Worm (Caenorhabditis elegans) whole organism, L2 larva: ENCODE results near the gene aldo-2.

Experiments used
- C34F6.9 ChIP-seq: fragments of 150-350 bp; optimal IDR thresholded peaks from 2 replicates; lab custom pipeline; 2014; ENCODE audit warnings: missing biosample characterization, missing genetic modification characterization
- F13H6.1 ChIP-seq: sonication (generic microtip); optimal IDR thresholded peaks from 2 replicates; lab custom pipeline; 2016; ENCODE audit warnings: missing genetic modification characterization, missing compliant biosample characterization
- R02D3.7 ChIP-seq: fragments of 150-350 bp; optimal IDR thresholded peaks from 2 replicates; lab custom pipeline; 2014; ENCODE audit warnings: missing biosample characterization, missing genetic modification characterization
- Y55F3AM.14 ChIP-seq: fragments of 200-800 bp; sonication (Bioruptor generic); optimal IDR thresholded peaks from 2 replicates; lab custom pipeline; 2018; ENCODE audit warnings: mild to moderate bottlenecking, missing genetic modification characterization, missing compliant biosample characterization
- ZK546.5 ChIP-seq: sonication (generic microtip); optimal IDR thresholded peaks from 2 replicates; lab custom pipeline; 2017; ENCODE audit warnings: missing biosample characterization, missing genetic modification characterization
- alr-1 ChIP-seq: fragments of 150-350 bp; optimal IDR thresholded peaks from 2 replicates; lab custom pipeline; 2014; ENCODE audit warnings: missing biosample characterization, missing genetic modification characterization
- aly-2 ChIP-seq: fragments of 150-350 bp; optimal IDR thresholded peaks from 2 replicates; lab custom pipeline; 2014; ENCODE audit warnings: missing biosample characterization, missing genetic modification characterization
- ama-1 ChIP-seq: fragments of 150-350 bp; optimal IDR thresholded peaks from 2 replicates; lab custom pipeline; 2018; ENCODE audit warnings: inconsistent platforms
- blmp-1 ChIP-seq: sonication (generic microtip); optimal IDR thresholded peaks from 2 replicates; lab custom pipeline; 2017; ENCODE audit warnings: missing genetic modification characterization, mild to moderate bottlenecking, missing compliant biosample characterization, antibody characterized with exemption, moderate library complexity; ENCODE audit not compliant: insufficient read depth
- ceh-16 ChIP-seq: fragments of 150-350 bp; optimal IDR thresholded peaks from 2 replicates; lab custom pipeline; 2014; ENCODE audit warnings: missing biosample characterization, missing genetic modification characterization
- ceh-82 ChIP-seq: fragments of 150-350 bp; optimal IDR thresholded peaks from 2 replicates; lab custom pipeline; 2014; ENCODE audit warnings: missing biosample characterization, missing genetic modification characterization
- crh-2 ChIP-seq: sonication (generic microtip); optimal IDR thresholded peaks from 2 replicates; lab custom pipeline; 2017; ENCODE audit warnings: missing biosample characterization, missing genetic modification characterization
- dmd-4 ChIP-seq: sonication (generic microtip); optimal IDR thresholded peaks from 2 replicates; lab custom pipeline; 2017; ENCODE audit warnings: missing biosample characterization, missing genetic modification characterization
- egl-27 ChIP-seq: sonication (generic microtip); optimal IDR thresholded peaks from 3 replicates; lab custom pipeline; 2017; ENCODE audit warnings: missing biosample characterization, missing genetic modification reagents, missing genetic modification characterization
- elt-1 ChIP-seq: fragments of 150-350 bp; optimal IDR thresholded peaks from 2 replicates; lab custom pipeline; 2014; ENCODE audit warnings: missing biosample characterization, missing genetic modification characterization
- elt-3 ChIP-seq: sonication (generic microtip); optimal IDR thresholded peaks from 2 replicates; lab custom pipeline; 2017; ENCODE audit warnings: missing biosample characterization, missing genetic modification characterization
- fos-1 ChIP-seq: fragments of 150-350 bp; optimal IDR thresholded peaks from 2 replicates; lab custom pipeline; 2014; ENCODE audit warnings: missing biosample characterization, missing genetic modification characterization
- gmeb-1 ChIP-seq: fragments of 150-350 bp; optimal IDR thresholded peaks from 2 replicates; lab custom pipeline; 2014; ENCODE audit warnings: missing biosample characterization, missing genetic modification characterization
- lin-11 ChIP-seq: fragments of 150-350 bp; sonication (generic microtip); optimal IDR thresholded peaks from 2 replicates; lab custom pipeline; 2014; ENCODE audit warnings: missing biosample characterization, missing genetic modification characterization, inconsistent platforms, mixed read lengths
- lin-13 ChIP-seq: fragments of 150-350 bp; optimal IDR thresholded peaks from 2 replicates; lab custom pipeline; 2014; ENCODE audit warnings: missing biosample characterization, missing genetic modification reagents, missing genetic modification characterization
- lin-39 ChIP-seq: fragments of 150-350 bp; optimal IDR thresholded peaks from 2 replicates; lab custom pipeline; 2014; ENCODE audit warnings: missing biosample characterization, missing genetic modification reagents, missing genetic modification characterization
- lsy-2 ChIP-seq, 2 experiments: fragments of 150-350 bp in 1 of 2; sonication (generic microtip) in 1 of 2; optimal IDR thresholded peaks; 2 replicates each; lab custom pipeline; 2014 to 2017; ENCODE audit warnings: missing biosample characterization in 2 of 2, missing genetic modification characterization in 2 of 2
- mab-5 ChIP-seq: fragments of 150-350 bp; optimal IDR thresholded peaks from 2 replicates; lab custom pipeline; 2014; ENCODE audit warnings: missing biosample characterization, missing genetic modification characterization
- mbf-1 ChIP-seq: sonication (generic microtip); optimal IDR thresholded peaks from 2 replicates; lab custom pipeline; 2017; ENCODE audit warnings: missing biosample characterization, missing genetic modification characterization
- mdl-1 ChIP-seq, 2 experiments: fragments of 150-350 bp in 1 of 2; sonication (generic microtip) in 1 of 2; optimal IDR thresholded peaks; 2 replicates each; lab custom pipeline; 2017; ENCODE audit warnings: missing biosample characterization in 2 of 2, missing genetic modification characterization in 2 of 2
- nhr-10 ChIP-seq: sonication (generic microtip); optimal IDR thresholded peaks from 2 replicates; lab custom pipeline; 2017; ENCODE audit warnings: missing biosample characterization, missing genetic modification characterization
- nhr-11 ChIP-seq: fragments of 150-350 bp; optimal IDR thresholded peaks from 2 replicates; lab custom pipeline; 2014; ENCODE audit warnings: missing biosample characterization, missing genetic modification characterization
- nhr-12 ChIP-seq: fragments of 150-350 bp; optimal IDR thresholded peaks from 2 replicates; lab custom pipeline; 2014; ENCODE audit warnings: missing biosample characterization, missing genetic modification characterization
- nhr-129 ChIP-seq: fragments of 150-350 bp; optimal IDR thresholded peaks from 2 replicates; lab custom pipeline; 2014; ENCODE audit warnings: missing biosample characterization, missing genetic modification characterization
- nhr-21 ChIP-seq: fragments of 150-350 bp; optimal IDR thresholded peaks from 2 replicates; lab custom pipeline; 2014; ENCODE audit warnings: missing biosample characterization, missing genetic modification characterization
- nhr-23 ChIP-seq: fragments of 150-350 bp; optimal IDR thresholded peaks from 2 replicates; lab custom pipeline; 2014; ENCODE audit warnings: missing biosample characterization, missing genetic modification reagents, missing genetic modification characterization
- nhr-237 ChIP-seq: fragments of 150-350 bp; optimal IDR thresholded peaks from 2 replicates; lab custom pipeline; 2014; ENCODE audit warnings: missing biosample characterization, missing genetic modification characterization
- nhr-25 ChIP-seq: fragments of 150-350 bp; sonication (generic microtip); optimal IDR thresholded peaks from 3 replicates; lab custom pipeline; 2014; ENCODE audit warnings: missing biosample characterization, missing genetic modification characterization
- nhr-6 ChIP-seq: fragments of 150-350 bp; optimal IDR thresholded peaks from 2 replicates; lab custom pipeline; 2014; ENCODE audit warnings: missing biosample characterization, missing genetic modification characterization
- nhr-77 ChIP-seq: fragments of 150-350 bp; optimal IDR thresholded peaks from 2 replicates; lab custom pipeline; 2014; ENCODE audit warnings: missing biosample characterization, missing genetic modification characterization
- peb-1 ChIP-seq: fragments of 150-350 bp; optimal IDR thresholded peaks from 2 replicates; lab custom pipeline; 2014; ENCODE audit warnings: missing biosample characterization, missing genetic modification characterization
- sem-4 ChIP-seq: fragments of 150-350 bp; optimal IDR thresholded peaks from 2 replicates; lab custom pipeline; 2014; ENCODE audit warnings: missing biosample characterization, missing genetic modification reagents, missing genetic modification characterization
- skn-1 ChIP-seq: sonication (generic microtip); optimal IDR thresholded peaks from 2 replicates; lab custom pipeline; 2017; ENCODE audit warnings: missing biosample characterization, missing genetic modification characterization
- sma-3 ChIP-seq: sonication (generic microtip); optimal IDR thresholded peaks from 2 replicates; lab custom pipeline; 2016; ENCODE audit warnings: missing genetic modification reagents, missing genetic modification characterization, missing compliant biosample characterization
- sma-9 ChIP-seq, 2 experiments: fragments of 150-350 bp in 1 of 2; sonication (generic microtip) in 1 of 2; optimal IDR thresholded peaks; 2 replicates each; lab custom pipeline; 2014 to 2016; ENCODE audit warnings: missing genetic modification characterization in 2 of 2, mild to moderate bottlenecking in 1 of 2, missing biosample characterization in 1 of 2, missing compliant biosample characterization in 1 of 2, missing genetic modification reagents in 1 of 2, moderate library complexity in 1 of 2
- snpc-4 ChIP-seq: fragments of 150-350 bp; optimal IDR thresholded peaks from 2 replicates; lab custom pipeline; 2014; ENCODE audit warnings: missing biosample characterization, missing genetic modification characterization
- unc-39 ChIP-seq: fragments of 150-350 bp; optimal IDR thresholded peaks from 2 replicates; lab custom pipeline; 2014; ENCODE audit warnings: missing biosample characterization, missing genetic modification characterization
- unc-55 ChIP-seq: fragments of 150-350 bp; sonication (generic microtip); optimal IDR thresholded peaks from 3 replicates; lab custom pipeline; 2014; ENCODE audit warnings: missing biosample characterization, missing genetic modification reagents, missing genetic modification characterization
- unc-62 ChIP-seq: fragments of 150-350 bp; optimal IDR thresholded peaks from 2 replicates; lab custom pipeline; 2014; ENCODE audit warnings: missing biosample characterization, missing genetic modification reagents, missing genetic modification characterization
- zag-1 ChIP-seq: fragments of 150-350 bp; optimal IDR thresholded peaks from 2 replicates; lab custom pipeline; 2014; ENCODE audit warnings: missing biosample characterization, missing genetic modification characterization
- ztf-1 ChIP-seq: fragments of 200-800 bp; sonication (Bioruptor generic); conservative IDR thresholded peaks from 2 replicates; pipeline ENCODE4 v1.3.6; 2022; ENCODE audit warnings: missing genetic modification characterization, missing compliant biosample characterization
- ztf-11 ChIP-seq: sonication (generic microtip); optimal IDR thresholded peaks from 2 replicates; lab custom pipeline; 2017; ENCODE audit warnings: missing biosample characterization, missing genetic modification characterization
- ztf-4 ChIP-seq: fragments of 150-350 bp; optimal IDR thresholded peaks from 2 replicates; lab custom pipeline; 2014; ENCODE audit warnings: missing biosample characterization, missing genetic modification characterization

aldo-2 gene

DNA sequence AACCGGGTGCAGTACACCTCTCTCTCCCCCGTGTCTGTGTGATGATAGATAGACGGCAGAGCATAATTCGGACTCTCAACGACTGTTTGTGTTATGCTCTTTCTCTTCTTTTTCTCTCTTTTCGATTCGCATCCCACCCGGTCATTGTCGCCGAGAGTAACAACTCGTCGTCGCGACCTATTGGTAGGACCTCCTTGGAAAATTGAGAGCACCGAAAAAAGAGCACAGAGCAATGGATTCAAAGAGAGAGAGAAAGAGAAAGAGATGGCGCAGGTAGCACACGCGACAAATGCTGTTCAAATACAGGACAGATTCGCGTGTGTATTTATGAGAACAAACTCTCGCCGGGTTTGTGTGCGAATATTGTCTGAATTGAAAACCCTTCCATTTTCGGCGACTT lies 32.8 kb downstream of the aldo-2 start:
- TF ChIP-seq ama-1 (lab: Kevin White, UChicago), result no peak
- peak in 1 of 2 experiments; percentile 18 for TF ChIP-seq mdl-1 (tag; optimal IDR thresholded peaks at IDR 0.05; lab: Kevin White, UChicago)
- peak in 1 of 2 experiments; percentile 8 for TF ChIP-seq lsy-2 (tag; optimal IDR thresholded peaks at IDR 0.05; lab: Kevin White, UChicago)
- TF ChIP-seq lin-11, result no peak
- peak; percentile 70 for TF ChIP-seq nhr-129 (tag; lab: Kevin White, UChicago)
- peak; percentile 62 for TF ChIP-seq F13H6.1 (tag; lab: Kevin White, UChicago)
- TF ChIP-seq egl-27 (tag; lab: Kevin White, UChicago), result no peak
- no peak for TF ChIP-seq R02D3.7 (tag; lab: Kevin White, UChicago)

DNA sequence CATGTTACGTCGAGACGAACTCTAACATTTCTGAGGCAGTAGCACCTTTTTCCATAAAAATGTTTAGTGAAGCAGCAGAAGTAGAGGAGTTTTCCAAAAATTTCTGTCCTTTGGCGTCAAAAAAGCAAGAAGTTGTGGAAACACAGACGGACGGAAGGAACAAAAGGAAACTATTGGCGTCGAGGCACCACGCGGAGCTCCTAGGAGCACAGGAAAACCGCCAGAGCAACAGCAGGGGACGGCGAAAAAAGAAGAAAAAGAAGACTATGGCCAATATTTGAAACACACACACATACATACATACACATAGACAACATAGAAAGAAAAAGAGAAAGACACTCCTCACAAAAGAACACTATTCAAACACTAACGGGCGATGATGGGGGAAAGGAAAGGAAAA lies 33.5 kb downstream of the aldo-2 start:
- peak; percentile 37 for TF ChIP-seq C34F6.9
- no peak for TF ChIP-seq ztf-4
- TF ChIP-seq unc-55 (GFP tag; lab: Kevin White, UChicago), result peak; percentile 47
- no peak for TF ChIP-seq mbf-1 (tag; lab: Kevin White, UChicago)
- no peak for TF ChIP-seq egl-27 (tag; lab: Kevin White, UChicago)
- no peak for TF ChIP-seq mab-5 (tag; lab: Kevin White, UChicago)

DNA sequence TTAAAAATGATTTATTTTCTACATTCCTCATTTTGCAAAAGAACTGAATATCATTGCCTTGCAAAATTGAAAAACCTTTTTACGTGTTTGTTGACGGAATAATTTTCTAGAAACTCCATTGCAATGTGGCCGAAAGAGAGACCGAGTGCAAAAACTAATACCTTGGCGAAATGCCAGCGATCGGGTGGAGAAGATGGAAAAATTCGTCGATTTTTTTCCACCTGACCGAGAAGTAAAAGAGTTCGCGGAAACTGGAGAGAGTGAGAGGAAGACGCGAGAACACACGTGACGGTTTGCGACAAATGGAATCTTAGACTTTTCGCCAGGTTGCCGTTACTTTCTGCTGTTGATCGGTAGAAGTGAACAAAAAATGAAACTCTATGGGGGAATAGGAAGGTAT lies 34.7 kb downstream of the aldo-2 start:
- TF ChIP-seq nhr-10 (tag; lab: Kevin White, UChicago), result no peak
- TF ChIP-seq snpc-4 (tag; lab: Kevin White, UChicago), result no peak
- peak; percentile 25 for TF ChIP-seq F13H6.1 (tag; lab: Kevin White, UChicago)
- TF ChIP-seq nhr-21, result peak; percentile 47
- TF ChIP-seq nhr-23 (tag; lab: Kevin White, UChicago), result no peak
- no peak for TF ChIP-seq nhr-11 (tag; lab: Kevin White, UChicago)
- peak; percentile 48 for TF ChIP-seq blmp-1 (tag; lab: Kevin White, UChicago)
- TF ChIP-seq ceh-16 (tag; lab: Kevin White, UChicago), result no peak
- peak; percentile 73 for TF ChIP-seq sma-9 (GFP tag; optimal IDR thresholded peaks at IDR 0.05; lab: Kevin White, UChicago)
- no peak for TF ChIP-seq sma-9 (tag; optimal IDR thresholded peaks at IDR 0.05; lab: Kevin White, UChicago)
- no peak for TF ChIP-seq unc-55 (GFP tag; lab: Kevin White, UChicago)
- no peak for TF ChIP-seq elt-1 (tag; lab: Kevin White, UChicago)
- no peak for TF ChIP-seq nhr-237 (tag; lab: Kevin White, UChicago)
- no peak for TF ChIP-seq Y55F3AM.14 (GFP tag; lab: Kevin White, UChicago)
- no peak for TF ChIP-seq ceh-82 (tag; lab: Kevin White, UChicago)
- no peak for TF ChIP-seq ZK546.5
- TF ChIP-seq zag-1, result no peak
- TF ChIP-seq mab-5 (tag; lab: Kevin White, UChicago), result no peak
- no peak for TF ChIP-seq nhr-12 (tag; lab: Kevin White, UChicago)
- TF ChIP-seq ztf-4, result no peak
- no peak for TF ChIP-seq egl-27 (tag; lab: Kevin White, UChicago)
- TF ChIP-seq nhr-6 (tag; lab: Kevin White, UChicago), result no peak
- no peak for TF ChIP-seq unc-62
- peak; percentile 9 for TF ChIP-seq crh-2
- no peak for TF ChIP-seq lin-13 (GFP tag; lab: Kevin White, UChicago)
- TF ChIP-seq lsy-2 (tag; optimal IDR thresholded peaks at IDR 0.05; lab: Kevin White, UChicago), result peak in 1 of 2 experiments; percentile 52
- peak; percentile 37 for TF ChIP-seq sem-4
- TF ChIP-seq ztf-11 (tag; lab: Kevin White, UChicago), result no peak
- TF ChIP-seq elt-3 (tag; lab: Kevin White, UChicago), result no peak
- TF ChIP-seq gmeb-1, result peak; percentile 32
- TF ChIP-seq fos-1 (tag; lab: Kevin White, UChicago), result peak; percentile 19
- TF ChIP-seq mbf-1 (tag; lab: Kevin White, UChicago), result no peak
- no peak for TF ChIP-seq skn-1 (tag; lab: Kevin White, UChicago)
- TF ChIP-seq peb-1 (tag; lab: Kevin White, UChicago), result no peak
- TF ChIP-seq lin-11, result peak; percentile 12
- no peak for TF ChIP-seq unc-39
- peak; percentile 78 for TF ChIP-seq nhr-129 (tag; lab: Kevin White, UChicago)
- peak; percentile 63 for TF ChIP-seq nhr-25 (tag; lab: Kevin White, UChicago)
- TF ChIP-seq mdl-1 (tag; optimal IDR thresholded peaks at IDR 0.05; lab: Kevin White, UChicago), result peak; percentile 42 to 63
- TF ChIP-seq dmd-4, result no peak
- peak; percentile 44 for TF ChIP-seq C34F6.9
- TF ChIP-seq lin-39 (tag; lab: Kevin White, UChicago), result no peak
- TF ChIP-seq aly-2, result no peak
- no peak for TF ChIP-seq ztf-1 (GFP tag; lab: Robert Waterston, UW)
- TF ChIP-seq R02D3.7 (tag; lab: Kevin White, UChicago), result no peak
- peak; percentile 39 for TF ChIP-seq sma-3 (GFP tag; lab: Kevin White, UChicago)
- peak; percentile 58 for TF ChIP-seq ama-1 (lab: Kevin White, UChicago)
- TF ChIP-seq alr-1, result no peak
- no peak for TF ChIP-seq nhr-77 (tag; lab: Kevin White, UChicago)
